Fruit fly (Drosophila melanogaster) whole organism, embryonic: ENCODE results near the gene CG9676.

Source experiments
- Adf1 ChIP-seq: fragments of 200-800 bp; sonication (Bioruptor generic); IDR thresholded peaks from 2 replicates; pipeline ENCODE4 v1.3.6; 2022; ENCODE audit warnings: missing biosample characterization, missing genetic modification characterization
- Atf-2 ChIP-seq: fragments of 200-800 bp; sonication (Bioruptor generic); optimal IDR thresholded peaks from 2 replicates; lab custom pipeline; 2016; ENCODE audit warnings: missing biosample characterization, missing genetic modification characterization
- Bdp1 ChIP-seq: fragments of 200-800 bp; sonication (Bioruptor generic); optimal IDR thresholded peaks from 3 replicates; lab custom pipeline; 2016; ENCODE audit warnings: missing biosample characterization, missing genetic modification characterization
- CG10274 ChIP-seq: fragments of 200-800 bp; sonication (Bioruptor generic); optimal IDR thresholded peaks from 3 replicates; lab custom pipeline; 2017; ENCODE audit warnings: missing biosample characterization, mild to moderate bottlenecking, missing genetic modification characterization
- CG10321 ChIP-seq: fragments of 200-800 bp; sonication (Bioruptor generic); IDR thresholded peaks from 2 replicates; pipeline ENCODE4 v1.3.6; 2022; ENCODE audit warnings: missing biosample characterization, missing genetic modification characterization
- CG10959 ChIP-seq: fragments of 200-800 bp; sonication (Bioruptor generic); IDR thresholded peaks from 2 replicates; pipeline ENCODE4 v1.3.6; 2022; ENCODE audit warnings: missing biosample characterization, missing genetic modification characterization
- CG11695 ChIP-seq: fragments of 200-800 bp; sonication (Bioruptor generic); IDR thresholded peaks from 3 replicates; pipeline ENCODE4 v1.3.6; 2022; ENCODE audit warnings: missing biosample characterization, missing genetic modification characterization
- CG12071 ChIP-seq: fragments of 200-800 bp; sonication (Bioruptor generic); optimal IDR thresholded peaks from 3 replicates; lab custom pipeline; 2018; ENCODE audit warnings: missing biosample characterization, mild to moderate bottlenecking, missing genetic modification characterization
- CG12391 ChIP-seq: fragments of 200-800 bp; sonication (Bioruptor generic); optimal IDR thresholded peaks from 3 replicates; lab custom pipeline; 2018; ENCODE audit warnings: missing biosample characterization, mild to moderate bottlenecking, missing genetic modification characterization, moderate library complexity
- CG12659 ChIP-seq: fragments of 200-800 bp; sonication (Bioruptor generic); optimal IDR thresholded peaks from 3 replicates; lab custom pipeline; 2017; ENCODE audit warnings: mild to moderate bottlenecking, missing biosample characterization, missing genetic modification reagents, missing genetic modification characterization
- CG13296 ChIP-seq: fragments of 200-800 bp; sonication (Bioruptor generic); optimal IDR thresholded peaks from 3 replicates; lab custom pipeline; 2018; ENCODE audit warnings: missing biosample characterization, mild to moderate bottlenecking, missing genetic modification characterization
- CG13894 ChIP-seq: fragments of 200-800 bp; sonication (Bioruptor generic); optimal IDR thresholded peaks from 3 replicates; lab custom pipeline; 2018; ENCODE audit warnings: missing biosample characterization, mild to moderate bottlenecking, missing genetic modification characterization, moderate library complexity
- CG15269 ChIP-seq: fragments of 200-800 bp; sonication (Bioruptor generic); optimal IDR thresholded peaks from 2 replicates; lab custom pipeline; 2018; ENCODE audit warnings: missing biosample characterization, mild to moderate bottlenecking, missing genetic modification characterization, moderate library complexity
- CG1529 ChIP-seq: fragments of 200-800 bp; sonication (Bioruptor generic); optimal IDR thresholded peaks from 3 replicates; lab custom pipeline; 2018; ENCODE audit warnings: missing biosample characterization, missing genetic modification characterization
- CG15514 ChIP-seq: fragments of 200-800 bp; sonication (Bioruptor generic); optimal IDR thresholded peaks from 3 replicates; lab custom pipeline; 2017; ENCODE audit warnings: missing biosample characterization, missing genetic modification characterization, mild to moderate bottlenecking, moderate library complexity, missing genetic modification reagents
- CG17359 ChIP-seq: fragments of 200-800 bp; sonication (Bioruptor generic); optimal IDR thresholded peaks from 3 replicates; lab custom pipeline; 2018; ENCODE audit warnings: missing biosample characterization, mild to moderate bottlenecking, missing genetic modification characterization, moderate library complexity
- CG17829 ChIP-seq: fragments of 200-800 bp; optimal IDR thresholded peaks from 2 replicates; lab custom pipeline; 2019; ENCODE audit warnings: missing biosample characterization, mild to moderate bottlenecking, missing genetic modification characterization, moderate library complexity
- CG18476 ChIP-seq: fragments of 200-800 bp; sonication (Bioruptor generic); optimal IDR thresholded peaks from 2 replicates; lab custom pipeline; 2016; ENCODE audit warnings: missing biosample characterization, mild to moderate bottlenecking, missing genetic modification characterization
- CG2116 ChIP-seq: fragments of 200-800 bp; sonication (Bioruptor generic); optimal IDR thresholded peaks from 3 replicates; lab custom pipeline; 2018; ENCODE audit warnings: missing biosample characterization, mild to moderate bottlenecking, missing genetic modification characterization
- CG32767 ChIP-seq: fragments of 200-800 bp; sonication (Bioruptor generic); IDR thresholded peaks from 2 replicates; pipeline ENCODE4 v1.3.6; 2022; ENCODE audit warnings: missing biosample characterization, missing genetic modification characterization
- CG34376 ChIP-seq: fragments of 200-800 bp; sonication (Bioruptor generic); optimal IDR thresholded peaks from 2 replicates; lab custom pipeline; 2018; ENCODE audit warnings: missing biosample characterization, mild to moderate bottlenecking, missing genetic modification characterization
- CG34422 ChIP-seq: fragments of 200-800 bp; sonication (Bioruptor generic); IDR thresholded peaks from 3 replicates; pipeline ENCODE4 v1.3.6; 2022; ENCODE audit warnings: missing biosample characterization, missing genetic modification characterization
- CG6272 ChIP-seq: fragments of 200-800 bp; sonication (Bioruptor generic); IDR thresholded peaks from 2 replicates; pipeline ENCODE4 v1.3.6; 2022; ENCODE audit warnings: missing biosample characterization, missing genetic modification characterization
- CG8089 ChIP-seq: fragments of 200-800 bp; sonication (Bioruptor generic); optimal IDR thresholded peaks from 3 replicates; lab custom pipeline; 2016; ENCODE audit warnings: missing biosample characterization, missing genetic modification characterization
- CG8765 ChIP-seq: fragments of 200-800 bp; sonication (Bioruptor generic); IDR thresholded peaks from 2 replicates; pipeline ENCODE4 v1.3.6; 2022; ENCODE audit warnings: missing biosample characterization, missing genetic modification characterization
- CG9609 ChIP-seq: fragments of 200-800 bp; sonication (Bioruptor generic); optimal IDR thresholded peaks from 3 replicates; lab custom pipeline; 2016; ENCODE audit warnings: missing biosample characterization, missing genetic modification characterization
- CHES-1-like ChIP-seq: fragments of 200-800 bp; sonication (Bioruptor generic); optimal IDR thresholded peaks from 2 replicates; lab custom pipeline; 2016; ENCODE audit warnings: missing biosample characterization, missing genetic modification characterization
- Doc3 ChIP-seq: fragments of 200-800 bp; sonication (Bioruptor generic); IDR thresholded peaks from 3 replicates; pipeline ENCODE4 v1.3.6; 2022; ENCODE audit warnings: missing biosample characterization, missing genetic modification characterization; ENCODE audit not compliant: partially characterized antibody
- E2f1 ChIP-seq: fragments of 200-800 bp; sonication (Bioruptor generic); IDR thresholded peaks from 2 replicates; pipeline ENCODE4 v1.3.6; 2022; ENCODE audit warnings: missing biosample characterization, missing genetic modification characterization
- Fer1 ChIP-seq: fragments of 200-800 bp; sonication (Bioruptor generic); optimal IDR thresholded peaks from 2 replicates; lab custom pipeline; 2017; ENCODE audit warnings: missing biosample characterization, mild to moderate bottlenecking, missing genetic modification characterization
- H2.0 ChIP-seq: fragments of 200-800 bp; sonication (Bioruptor generic); IDR thresholded peaks from 2 replicates; pipeline ENCODE4 v1.3.6; 2022; ENCODE audit warnings: missing biosample characterization, missing genetic modification characterization
- Hand ChIP-seq: fragments of 200-800 bp; sonication (Bioruptor generic); optimal IDR thresholded peaks from 2 replicates; lab custom pipeline; 2017; ENCODE audit warnings: mild to moderate bottlenecking, missing biosample characterization, missing genetic modification reagents, missing genetic modification characterization
- HmgZ ChIP-seq: fragments of 200-800 bp; sonication (Bioruptor generic); optimal IDR thresholded peaks from 2 replicates; lab custom pipeline; 2018; ENCODE audit warnings: missing biosample characterization, mild to moderate bottlenecking, missing genetic modification characterization
- Hr78 ChIP-seq, 2 experiments: fragments of 200-800 bp in 1 of 2; fragments of >200 bp in 1 of 2; sonication (Bioruptor generic) in 1 of 2; optimal IDR thresholded peaks; 2 replicates each; lab custom pipeline; 2017 to 2019; ENCODE audit warnings: missing biosample characterization in 2 of 2, missing genetic modification characterization in 2 of 2, mild to moderate bottlenecking in 1 of 2, moderate library complexity in 1 of 2
- Nf-YB ChIP-seq: fragments of 200-800 bp; sonication (Bioruptor generic); optimal IDR thresholded peaks from 3 replicates; lab custom pipeline; 2019; ENCODE audit warnings: missing biosample characterization, mild to moderate bottlenecking, missing genetic modification characterization, moderate library complexity
- Nf-YC ChIP-seq: fragments of 200-800 bp; optimal IDR thresholded peaks from 3 replicates; lab custom pipeline; 2019; ENCODE audit warnings: missing biosample characterization, mild to moderate bottlenecking, missing genetic modification characterization, moderate library complexity
- Ptx1 ChIP-seq: fragments of 200-800 bp; sonication (Bioruptor generic); IDR thresholded peaks from 2 replicates; pipeline ENCODE4 v1.3.6; 2022; ENCODE audit warnings: missing biosample characterization, missing genetic modification characterization
- Trl ChIP-seq, 3 experiments: fragments of >200 bp in 2 of 3; fragments of 200-800 bp in 1 of 3; sonication (Bioruptor generic) in 1 of 3; optimal IDR thresholded peaks; 2 replicates in 1 of 3; 3 replicates in 2 of 3; lab custom pipeline; 2016 to 2017; ENCODE audit warnings: missing biosample characterization in 1 of 3, missing genetic modification characterization in 1 of 3
- Vsx1 ChIP-seq: fragments of 200-800 bp; sonication (Bioruptor generic); optimal IDR thresholded peaks from 2 replicates; lab custom pipeline; 2017; ENCODE audit warnings: missing biosample characterization, mild to moderate bottlenecking, missing genetic modification characterization, missing genetic modification reagents
- Xrp1 ChIP-seq: fragments of 200-800 bp; sonication (Bioruptor generic); IDR thresholded peaks from 2 replicates; pipeline ENCODE4 v1.3.6; 2022; ENCODE audit warnings: missing biosample characterization, missing genetic modification characterization
- amos ChIP-seq: fragments of 200-800 bp; sonication (Bioruptor generic); IDR thresholded peaks from 2 replicates; pipeline ENCODE4 v1.3.6; 2022; ENCODE audit warnings: missing biosample characterization, missing genetic modification characterization; ENCODE audit not compliant: partially characterized antibody
- bowl ChIP-seq: fragments of 200-800 bp; sonication (Bioruptor generic); IDR thresholded peaks from 2 replicates; pipeline ENCODE4 v1.3.6; 2022; ENCODE audit warnings: missing biosample characterization, missing genetic modification characterization
- dpn ChIP-seq, 2 experiments: fragments of 200-800 bp; sonication (Bioruptor generic); optimal IDR thresholded peaks; 3 replicates each; lab custom pipeline; 2016; ENCODE audit warnings: missing biosample characterization in 2 of 2, missing genetic modification characterization in 2 of 2
- gro ChIP-seq: fragments of 200-800 bp; sonication (Bioruptor generic); optimal IDR thresholded peaks from 2 replicates; lab custom pipeline; 2016; ENCODE audit warnings: missing biosample characterization, missing genetic modification characterization
- kah ChIP-seq: fragments of 200-800 bp; sonication (Bioruptor generic); optimal IDR thresholded peaks from 2 replicates; lab custom pipeline; 2018; ENCODE audit warnings: missing biosample characterization, mild to moderate bottlenecking, missing genetic modification characterization
- luna ChIP-seq: fragments of 200-800 bp; sonication (Bioruptor generic); optimal IDR thresholded peaks from 2 replicates; lab custom pipeline; 2016; ENCODE audit warnings: missing biosample characterization, missing genetic modification characterization
- pita ChIP-seq: fragments of 200-800 bp; sonication (Bioruptor generic); optimal IDR thresholded peaks from 2 replicates; lab custom pipeline; 2017; ENCODE audit warnings: missing biosample characterization, mild to moderate bottlenecking, missing genetic modification characterization
- run ChIP-seq: fragments of 200-800 bp; sonication (Bioruptor generic); optimal IDR thresholded peaks from 3 replicates; lab custom pipeline; 2018; ENCODE audit warnings: missing biosample characterization, mild to moderate bottlenecking, missing genetic modification characterization
- sd ChIP-seq: fragments of 200-800 bp; sonication (Bioruptor generic); optimal IDR thresholded peaks from 3 replicates; lab custom pipeline; 2018; ENCODE audit warnings: missing biosample characterization, mild to moderate bottlenecking, missing genetic modification characterization, moderate library complexity
- stwl ChIP-seq: fragments of 200-800 bp; sonication (Bioruptor generic); optimal IDR thresholded peaks from 3 replicates; lab custom pipeline; 2018; ENCODE audit warnings: missing biosample characterization, mild to moderate bottlenecking, missing genetic modification characterization, moderate library complexity
- wek ChIP-seq: fragments of 200-800 bp; sonication (Bioruptor generic); optimal IDR thresholded peaks from 3 replicates; lab custom pipeline; 2018; ENCODE audit warnings: missing biosample characterization, mild to moderate bottlenecking, missing genetic modification characterization, moderate library complexity

CG9676 gene

dm6 chrX:16655724-16656235 is 44.2 kb downstream of the CG9676 start (continued):
- no peak for TF ChIP-seq bowl (GFP tag; lab: Robert Waterston, UW)
- peak; percentile 34 for TF ChIP-seq gro (GFP tag; lab: Kevin White, UChicago)
- TF ChIP-seq CG8765, result no peak
- no peak for TF ChIP-seq CG11695 (GFP tag; lab: Robert Waterston, UW)
- TF ChIP-seq Nf-YB (GFP tag; lab: Kevin White, UChicago), result peak; percentile 70
- no peak for TF ChIP-seq CG12391 (tag; lab: Kevin White, UChicago)
- TF ChIP-seq CG1529 (GFP tag; lab: Kevin White, UChicago), result no peak
- TF ChIP-seq CG15269 (tag; lab: Kevin White, UChicago), result peak; percentile 36
- TF ChIP-seq Vsx1, result peak; percentile 61
- peak; percentile 22; the same call in 1 of the 2 replicates for TF ChIP-seq amos (GFP tag; lab: Robert Waterston, UW)
- peak in 1 of 2 experiments; percentile 57 for TF ChIP-seq Trl (optimal IDR thresholded peaks at IDR 0.05; lab: Kevin White, UChicago)
- TF ChIP-seq Trl (GFP tag; optimal IDR thresholded peaks at IDR 0.05; lab: Kevin White, UChicago), result no peak
- TF ChIP-seq CG10321, result no peak
- TF ChIP-seq luna (GFP tag; lab: Kevin White, UChicago), result no peak
- TF ChIP-seq E2f1 (GFP tag; lab: Robert Waterston, UW), result no peak
- no peak for TF ChIP-seq CG18476 (GFP tag; lab: Kevin White, UChicago)
- TF ChIP-seq Doc3, result no peak
- peak; percentile 12 for TF ChIP-seq stwl (tag; lab: Kevin White, UChicago)
- no peak for TF ChIP-seq Hr78 (GFP tag; optimal IDR thresholded peaks at IDR 0.05; lab: Kevin White, UChicago)
- TF ChIP-seq CG34422 (GFP tag; lab: Robert Waterston, UW), result peak; percentile 82; the same call in 1 of the 3 replicates
- TF ChIP-seq pita (GFP tag; lab: Kevin White, UChicago), result no peak
- TF ChIP-seq CG17829, result peak; percentile 53
- TF ChIP-seq CG34376 (GFP tag; lab: Kevin White, UChicago), result peak; percentile 83
- peak; percentile 73 for TF ChIP-seq Nf-YC (tag; lab: Kevin White, UChicago)
- peak; percentile 41 for TF ChIP-seq CG12071 (GFP tag; lab: Kevin White, UChicago)
- peak; percentile 34 for TF ChIP-seq CHES-1-like (GFP tag; lab: Kevin White, UChicago)
- TF ChIP-seq CG17359 (tag; lab: Kevin White, UChicago), result no peak
- TF ChIP-seq sd (tag; lab: Kevin White, UChicago), result peak; percentile 59
- peak; percentile 18 for TF ChIP-seq wek
- no peak for TF ChIP-seq Adf1
- TF ChIP-seq CG13296 (GFP tag; lab: Kevin White, UChicago), result peak; percentile 45
- TF ChIP-seq Fer1 (GFP tag; lab: Kevin White, UChicago), result peak; percentile 45
- no peak for TF ChIP-seq CG32767 (GFP tag; lab: Robert Waterston, UW)
- TF ChIP-seq CG13894, result peak; percentile 67
- TF ChIP-seq Atf-2, result no peak
- TF ChIP-seq dpn (GFP tag; optimal IDR thresholded peaks at IDR 0.05; lab: Kevin White, UChicago), result no peak
- TF ChIP-seq CG10274 (GFP tag; lab: Kevin White, UChicago), result no peak

dm6 chrX:16654931-16655409 is 45.0 kb downstream of the CG9676 start, which contains the start of the genes Nemp and r:
TSS of gene Nemp (minus strand) at chrX:16655015.
TSS of gene r (plus strand) at chrX:16655359.
- no peak for TF ChIP-seq Hand
- TF ChIP-seq run, result no peak
- TF ChIP-seq Xrp1 (GFP tag; lab: Robert Waterston, UW), result no peak
- no peak for TF ChIP-seq Vsx1
- peak; percentile 40 for TF ChIP-seq HmgZ (tag; lab: Kevin White, UChicago)
- TF ChIP-seq Ptx1 (GFP tag; lab: Robert Waterston, UW), result no peak
- TF ChIP-seq CG8089, result no peak
- TF ChIP-seq kah (GFP tag; lab: Kevin White, UChicago), result no peak
- TF ChIP-seq CG6272 (GFP tag; lab: Robert Waterston, UW), result no peak
- peak; percentile 59 for TF ChIP-seq CG15514 (GFP tag; lab: Kevin White, UChicago)
- TF ChIP-seq CG10959, result no peak
- peak; percentile 77 for TF ChIP-seq CG2116 (GFP tag; lab: Kevin White, UChicago)
- no peak for TF ChIP-seq CG9609 (GFP tag; lab: Kevin White, UChicago)
- peak; percentile 57 for TF ChIP-seq CG12659 (GFP tag; lab: Kevin White, UChicago)
- TF ChIP-seq H2.0 (GFP tag; lab: Robert Waterston, UW), result no peak
- TF ChIP-seq Bdp1, result no peak
